Worm (Caenorhabditis elegans) whole organism, young adult: ENCODE measurements around the gene T05C12.4.

Experiments used
- F10E7.11 ChIP-seq: sonication (generic microtip); optimal IDR thresholded peaks from 2 replicates; lab custom pipeline; 2017; ENCODE audit warnings: mild to moderate bottlenecking, missing genetic modification characterization, moderate library complexity, missing compliant biosample characterization
- F57A8.1 ChIP-seq: fragments of 200-800 bp; sonication (Bioruptor generic); optimal IDR thresholded peaks from 2 replicates; lab custom pipeline; 2018; ENCODE audit warnings: mild to moderate bottlenecking, missing genetic modification characterization, moderate library complexity, missing compliant biosample characterization
- F57C9.4 ChIP-seq: sonication (generic microtip); optimal IDR thresholded peaks from 2 replicates; lab custom pipeline; 2017; ENCODE audit warnings: mild to moderate bottlenecking, missing genetic modification characterization, missing compliant biosample characterization
- akir-1 ChIP-seq: fragments of 200-800 bp; sonication (Bioruptor generic); optimal IDR thresholded peaks from 2 replicates; lab custom pipeline; 2018; ENCODE audit warnings: mild to moderate bottlenecking, missing genetic modification characterization, moderate library complexity, missing compliant biosample characterization
- bed-1 ChIP-seq: fragments of 200-800 bp; sonication (Bioruptor generic); IDR thresholded peaks from 2 replicates; pipeline ENCODE4 v1.3.6; 2022; ENCODE audit warnings: missing genetic modification reagents, missing genetic modification characterization, missing compliant biosample characterization
- cebp-1 ChIP-seq, 2 experiments: fragments of 200-800 bp in 1 of 2; sonication (Bioruptor generic) in 1 of 2; sonication (generic microtip) in 1 of 2; IDR thresholded peaks in 1 of 2; optimal IDR thresholded peaks in 1 of 2; 2 replicates each; pipeline versions ENCODE4 v1.3.6 to Lab custom; 2017 to 2022; ENCODE audit warnings: missing compliant biosample characterization in 2 of 2, missing genetic modification characterization in 2 of 2, mild to moderate bottlenecking in 1 of 2, missing genetic modification reagents in 1 of 2, moderate library complexity in 1 of 2
- cebp-2 ChIP-seq: fragments of 200-800 bp; sonication (Bioruptor generic); IDR thresholded peaks from 2 replicates; pipeline ENCODE4 v1.3.6; 2022; ENCODE audit warnings: missing genetic modification characterization, missing compliant biosample characterization
- ceh-100 ChIP-seq: fragments of 200-800 bp; sonication (Bioruptor generic); IDR thresholded peaks from 2 replicates; pipeline ENCODE4 v1.3.6; 2022; ENCODE audit warnings: missing genetic modification reagents, missing genetic modification characterization, missing compliant biosample characterization
- ceh-40 ChIP-seq: fragments of 200-800 bp; sonication (Bioruptor generic); IDR thresholded peaks from 2 replicates; pipeline ENCODE4 v1.3.6; 2022; ENCODE audit warnings: missing genetic modification characterization, missing compliant biosample characterization
- egl-44 ChIP-seq: fragments of 200-800 bp; sonication (Bioruptor generic); IDR thresholded peaks from 2 replicates; pipeline ENCODE4 v1.3.6; 2022; ENCODE audit warnings: missing genetic modification reagents, missing genetic modification characterization, missing compliant biosample characterization
- ekl-4 ChIP-seq: fragments of 200-800 bp; sonication (Bioruptor generic); IDR thresholded peaks from 2 replicates; pipeline ENCODE4 v1.3.6; 2022; ENCODE audit warnings: missing genetic modification reagents, missing genetic modification characterization, missing compliant biosample characterization
- fkh-3 ChIP-seq: sonication (generic microtip); optimal IDR thresholded peaks from 2 replicates; lab custom pipeline; 2016; ENCODE audit warnings: mild to moderate bottlenecking, missing genetic modification characterization, missing compliant biosample characterization
- hsf-1 ChIP-seq: fragments of 200-800 bp; sonication (Bioruptor generic); IDR thresholded peaks from 2 replicates; pipeline ENCODE4 v1.3.6; 2022; ENCODE audit warnings: missing genetic modification reagents, missing genetic modification characterization, missing compliant biosample characterization
- let-526 ChIP-seq: fragments of 200-800 bp; sonication (Bioruptor generic); IDR thresholded peaks from 2 replicates; pipeline ENCODE4 v1.3.6; 2022; ENCODE audit warnings: missing genetic modification reagents, missing genetic modification characterization, missing compliant biosample characterization
- let-607 ChIP-seq, 2 experiments: fragments of 200-800 bp in 1 of 2; sonication (Bioruptor generic) in 1 of 2; sonication (generic microtip) in 1 of 2; optimal IDR thresholded peaks; 2 replicates each; lab custom pipeline; 2016 to 2018; ENCODE audit warnings: mild to moderate bottlenecking in 2 of 2, missing compliant biosample characterization in 2 of 2, missing genetic modification characterization in 2 of 2, moderate library complexity in 2 of 2, missing genotype in 1 of 2
- lir-1 ChIP-seq: fragments of 200-800 bp; sonication (Bioruptor generic); conservative IDR thresholded peaks from 2 replicates; pipeline ENCODE4 v1.3.6; 2022; ENCODE audit warnings: missing genetic modification reagents, missing genetic modification characterization, missing compliant biosample characterization
- lsl-1 ChIP-seq: fragments of 200-800 bp; sonication (Bioruptor generic); optimal IDR thresholded peaks from 2 replicates; lab custom pipeline; 2018; ENCODE audit warnings: mild to moderate bottlenecking, missing genetic modification characterization, moderate library complexity, missing compliant biosample characterization
- madf-3 ChIP-seq: fragments of 200-800 bp; sonication (Bioruptor generic); IDR thresholded peaks from 2 replicates; pipeline ENCODE4 v1.3.6; 2022; ENCODE audit warnings: missing genetic modification reagents, missing genetic modification characterization, missing compliant biosample characterization
- madf-6 ChIP-seq: fragments of 200-800 bp; sonication (Bioruptor generic); IDR thresholded peaks from 2 replicates; pipeline ENCODE4 v1.3.6; 2022; ENCODE audit warnings: missing genetic modification reagents, missing genetic modification characterization, missing compliant biosample characterization
- mcd-1 ChIP-seq: fragments of 200-800 bp; sonication (Bioruptor generic); IDR thresholded peaks from 2 replicates; pipeline ENCODE4 v1.3.6; 2022; ENCODE audit warnings: missing genetic modification reagents, missing genetic modification characterization, missing compliant biosample characterization
- mel-28 ChIP-seq: sonication (generic microtip); optimal IDR thresholded peaks from 2 replicates; lab custom pipeline; 2016; ENCODE audit warnings: borderline replicate concordance, mild to moderate bottlenecking, missing genetic modification characterization, missing compliant biosample characterization
- mes-4 ChIP-seq: sonication (generic microtip); optimal IDR thresholded peaks from 2 replicates; lab custom pipeline; 2016; ENCODE audit warnings: missing genotype, missing genetic modification characterization, missing compliant biosample characterization
- nfya-1 ChIP-seq: sonication (generic microtip); optimal IDR thresholded peaks from 2 replicates; lab custom pipeline; 2017; ENCODE audit warnings: antibody characterized with exemption, missing compliant biosample characterization, missing genetic modification characterization, borderline replicate concordance; ENCODE audit not compliant: insufficient read depth
- nfya-2 ChIP-seq: fragments of 200-800 bp; sonication (Bioruptor generic); IDR thresholded peaks from 2 replicates; pipeline ENCODE4 v1.3.6; 2022; ENCODE audit warnings: missing genetic modification reagents, missing genetic modification characterization, missing compliant biosample characterization
- nhr-80 ChIP-seq: sonication (generic microtip); optimal IDR thresholded peaks from 2 replicates; lab custom pipeline; 2016; ENCODE audit warnings: missing genetic modification characterization, missing compliant biosample characterization
- nhr-90 ChIP-seq: sonication (generic microtip); optimal IDR thresholded peaks from 2 replicates; lab custom pipeline; 2016; ENCODE audit warnings: missing genotype, mild to moderate bottlenecking, missing genetic modification characterization, missing compliant biosample characterization
- pbrm-1 ChIP-seq: fragments of 200-800 bp; sonication (Bioruptor generic); IDR thresholded peaks from 2 replicates; pipeline ENCODE4 v1.3.6; 2022; ENCODE audit warnings: missing genetic modification reagents, missing genetic modification characterization, missing compliant biosample characterization
- rcor-1 ChIP-seq: fragments of 200-800 bp; sonication (Bioruptor generic); IDR thresholded peaks from 2 replicates; pipeline ENCODE4 v1.3.6; 2022; ENCODE audit warnings: missing genetic modification reagents, missing genetic modification characterization, missing compliant biosample characterization
- repo-1 ChIP-seq: sonication (generic microtip); optimal IDR thresholded peaks from 2 replicates; lab custom pipeline; 2017; ENCODE audit warnings: mild to moderate bottlenecking, missing genetic modification characterization, missing compliant biosample characterization
- snpc-1.1 ChIP-seq: sonication (generic microtip); optimal IDR thresholded peaks from 2 replicates; lab custom pipeline; 2017; ENCODE audit warnings: missing genetic modification characterization, mild to moderate bottlenecking, missing compliant biosample characterization, antibody characterized with exemption, moderate library complexity, missing genotype, missing genetic modification reagents; ENCODE audit not compliant: insufficient read depth
- snpc-3.4 ChIP-seq: sonication (generic microtip); optimal IDR thresholded peaks from 2 replicates; lab custom pipeline; 2017; ENCODE audit warnings: missing genetic modification characterization, mild to moderate bottlenecking, missing compliant biosample characterization, antibody characterized with exemption, moderate library complexity, missing genotype, missing genetic modification reagents
- snpc-4 ChIP-seq, 5 experiments: fragments of 150-350 bp in 1 of 5; sonication (generic microtip) in 4 of 5; optimal IDR thresholded peaks; 2 replicates each; lab custom pipeline; 2014 to 2018; ENCODE audit warnings: missing genetic modification characterization in 5 of 5, missing biosample characterization in 3 of 5, antibody characterized with exemption in 2 of 5, mild to moderate bottlenecking in 2 of 5, missing compliant biosample characterization in 2 of 5, missing genotype in 2 of 5, moderate library complexity in 2 of 5, missing genetic modification reagents in 1 of 5
- somi-1 ChIP-seq: fragments of 200-800 bp; sonication (Bioruptor generic); optimal IDR thresholded peaks from 2 replicates; lab custom pipeline; 2018; ENCODE audit warnings: mild to moderate bottlenecking, missing genetic modification characterization, missing compliant biosample characterization
- xnd-1 ChIP-seq: sonication (generic microtip); optimal IDR thresholded peaks from 2 replicates; lab custom pipeline; 2016; ENCODE audit warnings: missing genotype, missing genetic modification reagents, missing genetic modification characterization, missing compliant biosample characterization
- zim-3 ChIP-seq: sonication (generic microtip); optimal IDR thresholded peaks from 2 replicates; lab custom pipeline; 2017; ENCODE audit warnings: mild to moderate bottlenecking, missing genetic modification characterization, moderate library complexity, missing compliant biosample characterization
- ztf-26 ChIP-seq: sonication (generic microtip); optimal IDR thresholded peaks from 2 replicates; lab custom pipeline; 2017; ENCODE audit warnings: missing genetic modification characterization, missing compliant biosample characterization
- ztf-6 ChIP-seq: fragments of 200-800 bp; sonication (Bioruptor generic); IDR thresholded peaks from 2 replicates; pipeline ENCODE4 v1.3.6; 2022; ENCODE audit warnings: missing genetic modification reagents, missing genetic modification characterization, missing compliant biosample characterization

Gene T05C12.4

ce11 chrII:8199803-8200202 lies 19.6 kb upstream of the T05C12.4 start:
- TF ChIP-seq mel-28 (tag; lab: Kevin White, UChicago), result no peak
- no peak for TF ChIP-seq lsl-1 (GFP tag; lab: Kevin White, UChicago)
- no peak for TF ChIP-seq let-526 (GFP tag; lab: Robert Waterston, UW)
- TF ChIP-seq nhr-90, result no peak
- no peak for TF ChIP-seq let-607 (tag; optimal IDR thresholded peaks at IDR 0.05; lab: Kevin White, UChicago)
- TF ChIP-seq ceh-40 (GFP tag; lab: Robert Waterston, UW), result no peak
- no peak for TF ChIP-seq hsf-1 (GFP tag; lab: Robert Waterston, UW)
- no peak for TF ChIP-seq somi-1
- TF ChIP-seq snpc-1.1 (tag; lab: Kevin White, UChicago), result no peak
- TF ChIP-seq ceh-100 (GFP tag; lab: Robert Waterston, UW), result no peak
- no peak for TF ChIP-seq rcor-1
- no peak for TF ChIP-seq ztf-26 (tag; lab: Kevin White, UChicago)
- no peak for TF ChIP-seq nhr-80 (tag; lab: Kevin White, UChicago)
- no peak for TF ChIP-seq snpc-4 (GFP tag; optimal IDR thresholded peaks at IDR 0.05; lab: Kevin White, UChicago)
- TF ChIP-seq snpc-4 (tag; optimal IDR thresholded peaks at IDR 0.05; lab: Kevin White, UChicago), result no peak
- no peak for TF ChIP-seq ztf-6 (GFP tag; lab: Robert Waterston, UW)
- no peak for TF ChIP-seq egl-44 (GFP tag; lab: Robert Waterston, UW)
- TF ChIP-seq mcd-1 (GFP tag; lab: Robert Waterston, UW), result no peak
- TF ChIP-seq, all 124 proteins: peak for 0

ce11 chrII:8198503-8198902 lies 18.3 kb upstream of the T05C12.4 start, which contains the start of gene qua-1:
Gene qua-1 (plus strand): TSS chrII:8198803.
- TF ChIP-seq zim-3 (tag; lab: Kevin White, UChicago) (no peak), mes-4 (no peak), nfya-2 (GFP tag; lab: Robert Waterston, UW) (no peak), cebp-1 (GFP tag; IDR thresholded peaks at IDR 0.05; lab: Robert Waterston, UW) (no peak), cebp-1 (tag; optimal IDR thresholded peaks at IDR 0.05; lab: Kevin White, UChicago) (no peak), madf-3 (GFP tag; lab: Robert Waterston, UW) (no peak), cebp-2 (GFP tag; lab: Robert Waterston, UW) (no peak), akir-1 (no peak), F10E7.11 (tag; lab: Kevin White, UChicago) (no peak), F57A8.1 (GFP tag; lab: Kevin White, UChicago) (no peak), nfya-1 (tag; lab: Kevin White, UChicago) (no peak), repo-1 (tag; lab: Kevin White, UChicago) (no peak), fkh-3 (tag; lab: Kevin White, UChicago) (no peak), xnd-1 (tag; lab: Kevin White, UChicago) (no peak), ekl-4 (GFP tag; lab: Robert Waterston, UW) (no peak), lir-1 (GFP tag; lab: Robert Waterston, UW) (no peak), snpc-3.4 (tag; lab: Kevin White, UChicago) (no peak), F57C9.4 (tag; lab: Kevin White, UChicago) (no peak), madf-6 (GFP tag; lab: Robert Waterston, UW) (no peak), pbrm-1 (no peak), bed-1 (GFP tag; lab: Robert Waterston, UW) (no peak)
